Worm (Caenorhabditis elegans): Measurements from ENCODE around the gene AH9.3.

AH9.3 gene

DNA sequence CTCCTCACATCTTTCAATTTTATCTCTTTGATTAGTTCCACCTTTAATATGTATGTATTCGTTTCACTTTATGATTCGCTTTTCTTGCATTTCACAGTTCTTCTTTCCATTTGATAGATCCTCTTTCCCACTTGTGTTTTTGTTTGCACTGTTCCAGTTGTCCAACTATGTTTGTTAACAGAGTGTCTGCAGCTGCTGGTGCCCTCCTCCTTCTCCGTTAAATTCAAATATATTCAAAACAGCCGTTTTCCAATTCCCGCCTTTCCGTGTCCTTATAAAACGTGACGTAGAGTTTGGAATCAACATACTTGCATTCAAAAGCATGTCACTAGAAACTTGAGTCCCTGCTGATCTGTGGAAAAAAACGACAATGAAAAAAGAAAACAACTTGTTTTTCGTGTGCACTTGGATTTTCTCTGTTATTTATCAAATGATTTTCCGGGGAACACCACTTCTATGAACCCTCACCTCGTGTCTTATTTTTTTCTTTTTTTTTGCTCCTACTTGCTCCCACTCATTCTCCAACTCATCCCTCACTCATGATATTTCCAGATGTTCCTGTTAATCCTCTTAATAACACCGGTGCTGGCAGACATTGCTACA is 33.4 kb upstream of the AH9.3 start, which contains the start of gene T10H10.2:
Gene T10H10.2, plus strand, starts transcription at position 553 of the 603 bp plus-strand sequence.
- TF ChIP-seq Y22D7AL.16 (tag; optimal IDR thresholded peaks at IDR 0.05): no peak
- TF ChIP-seq fkh-10 (GFP tag; optimal IDR thresholded peaks at IDR 0.05): no peak
- no peak for TF ChIP-seq lin-11 (tag; optimal IDR thresholded peaks at IDR 0.05)
- TF ChIP-seq ceh-18 (tag; optimal IDR thresholded peaks at IDR 0.05): no peak
- TF ChIP-seq rnt-1 (tag; optimal IDR thresholded peaks at IDR 0.05): no peak
- no peak for TF ChIP-seq ahr-1 (tag; optimal IDR thresholded peaks at IDR 0.05)
- no peak for TF ChIP-seq ets-4 (tag; optimal IDR thresholded peaks at IDR 0.05)
- no peak for TF ChIP-seq unc-3 (GFP tag; conservative IDR thresholded peaks at IDR 0.05)
- TF ChIP-seq unc-3 (tag; optimal IDR thresholded peaks at IDR 0.05): no peak
- TF ChIP-seq ceh-48 (tag; optimal IDR thresholded peaks at IDR 0.05): no peak
- no peak for TF ChIP-seq dve-1 (tag; optimal IDR thresholded peaks at IDR 0.05)
- no peak for TF ChIP-seq ceh-31 (tag; optimal IDR thresholded peaks at IDR 0.05)
- TF ChIP-seq ttx-3 (tag; optimal IDR thresholded peaks at IDR 0.05): no peak
- TF ChIP-seq fkh-6 (tag; optimal IDR thresholded peaks at IDR 0.05): no peak
- TF ChIP-seq odd-2 (tag; optimal IDR thresholded peaks at IDR 0.05): no peak

DNA sequence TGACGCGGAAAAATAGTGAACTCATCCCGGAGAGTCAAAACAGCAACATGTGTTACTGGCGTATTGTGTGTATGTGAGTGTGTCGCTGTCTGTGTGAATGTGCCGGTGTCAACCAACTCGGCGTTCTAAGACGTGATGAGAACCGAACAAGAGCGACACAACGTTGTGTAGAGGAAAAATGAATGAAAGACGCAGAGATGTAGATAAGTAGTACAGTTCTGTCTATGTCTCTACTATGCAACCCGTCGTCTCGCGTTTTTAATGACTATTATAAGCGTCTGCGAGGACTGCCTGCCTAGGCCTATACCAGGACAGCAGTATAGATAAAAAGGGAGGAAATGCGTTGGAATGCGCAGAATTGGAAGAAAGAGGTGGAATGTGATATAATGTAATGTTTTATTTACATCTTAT is 27.1 kb upstream of the AH9.3 start:
- TF ChIP-seq hlh-15 (tag; optimal IDR thresholded peaks at IDR 0.05) (no peak), ahr-1 (tag; optimal IDR thresholded peaks at IDR 0.05) (no peak), zip-5 (tag; optimal IDR thresholded peaks at IDR 0.05) (no peak), hlh-8 (tag; optimal IDR thresholded peaks at IDR 0.05) (peak; percentile 41), pat-9 (tag; optimal IDR thresholded peaks at IDR 0.05) (no peak), K09A11.1 (tag; optimal IDR thresholded peaks at IDR 0.05; ENCODE audit: insufficient read depth) (no peak), ceh-31 (tag; optimal IDR thresholded peaks at IDR 0.05) (peak; percentile 58), ceh-34 (tag; optimal IDR thresholded peaks at IDR 0.05) (peak; percentile 3), dve-1 (tag; optimal IDR thresholded peaks at IDR 0.05) (peak; percentile 20), unc-86 (tag; optimal IDR thresholded peaks at IDR 0.05) (no peak), ttx-3 (tag; optimal IDR thresholded peaks at IDR 0.05) (no peak), fax-1 (tag; optimal IDR thresholded peaks at IDR 0.05) (no peak), ref-2 (tag; optimal IDR thresholded peaks at IDR 0.05) (peak; percentile 18), odd-2 (tag; optimal IDR thresholded peaks at IDR 0.05) (no peak), unc-3 (GFP tag; conservative IDR thresholded peaks at IDR 0.05) (no peak), unc-3 (tag; optimal IDR thresholded peaks at IDR 0.05) (no peak), sox-4 (tag; optimal IDR thresholded peaks at IDR 0.05) (no peak), ceh-18 (tag; optimal IDR thresholded peaks at IDR 0.05) (peak; percentile 35), eyg-1 (tag; optimal IDR thresholded peaks at IDR 0.05) (no peak), madf-2 (tag; optimal IDR thresholded peaks at IDR 0.05) (no peak), hlh-6 (tag; optimal IDR thresholded peaks at IDR 0.05) (peak; percentile 23), pax-1 (tag; optimal IDR thresholded peaks at IDR 0.05) (no peak), ceh-24 (tag; optimal IDR thresholded peaks at IDR 0.05) (no peak), T23F11.4 (GFP tag; optimal IDR thresholded peaks at IDR 0.05) (no peak), sdc-2 (tag; optimal IDR thresholded peaks at IDR 0.05) (peak; percentile 59), tbx-2 (tag; optimal IDR thresholded peaks at IDR 0.05) (peak; percentile 63), ama-1 (optimal IDR thresholded peaks at IDR 0.05) (no peak), rnt-1 (tag; optimal IDR thresholded peaks at IDR 0.05) (peak; percentile 13), elt-2 (tag; optimal IDR thresholded peaks at IDR 0.05) (peak; percentile 57), K02D7.2 (tag; optimal IDR thresholded peaks at IDR 0.05) (no peak), ceh-14 (tag; optimal IDR thresholded peaks at IDR 0.05) (no peak), lin-11 (tag; optimal IDR thresholded peaks at IDR 0.05) (no peak), fkh-6 (tag; optimal IDR thresholded peaks at IDR 0.05) (no peak), ceh-2 (tag; optimal IDR thresholded peaks at IDR 0.05) (peak; percentile 26), nfya-1 (tag; optimal IDR thresholded peaks at IDR 0.05) (peak; percentile 6), pag-3 (tag; optimal IDR thresholded peaks at IDR 0.05; ENCODE audit: borderline replicate concordance) (no peak), gmeb-2 (tag; optimal IDR thresholded peaks at IDR 0.05) (no peak), unc-55 (GFP tag; optimal IDR thresholded peaks at IDR 0.05) (peak; percentile 73), mec-3 (tag; optimal IDR thresholded peaks at IDR 0.05; ENCODE audit: borderline replicate concordance) (no peak)

Measured in whole organism, late embryonic.